Worm (Caenorhabditis elegans) whole organism, L1 larva: ENCODE measurements around the gene dpy-17.

Experiments
- C16A3.4 ChIP-seq: fragments of 150-350 bp; optimal IDR thresholded peaks from 2 replicates; lab custom pipeline; 2014; ENCODE audit warnings: missing biosample characterization, missing genetic modification characterization
- F16B12.6 ChIP-seq: fragments of 150-350 bp; optimal IDR thresholded peaks from 2 replicates; lab custom pipeline; 2014; ENCODE audit warnings: missing biosample characterization, missing genetic modification characterization
- alr-1 ChIP-seq: fragments of 200-800 bp; sonication (Bioruptor generic); optimal IDR thresholded peaks from 2 replicates; lab custom pipeline; 2018; ENCODE audit warnings: borderline replicate concordance, mild to moderate bottlenecking, missing genetic modification characterization, missing compliant biosample characterization
- aly-2 ChIP-seq: fragments of 150-350 bp; optimal IDR thresholded peaks from 2 replicates; lab custom pipeline; 2014; ENCODE audit warnings: missing biosample characterization, missing genetic modification characterization
- ceh-63 ChIP-seq: fragments of 200-800 bp; sonication (Bioruptor generic); optimal IDR thresholded peaks from 2 replicates; lab custom pipeline; 2018; ENCODE audit warnings: mild to moderate bottlenecking, missing genetic modification characterization, missing compliant biosample characterization
- ceh-8 ChIP-seq: fragments of 200-800 bp; sonication (Bioruptor generic); optimal IDR thresholded peaks from 2 replicates; lab custom pipeline; 2018; ENCODE audit warnings: mild to moderate bottlenecking, missing genetic modification characterization, moderate library complexity, missing compliant biosample characterization
- ceh-88 ChIP-seq: fragments of 200-800 bp; sonication (Bioruptor generic); IDR thresholded peaks from 2 replicates; pipeline ENCODE4 v1.3.6; 2022; ENCODE audit warnings: missing genetic modification characterization, missing compliant biosample characterization
- dpl-1 ChIP-seq, 3 experiments: fragments of 150-350 bp in 2 of 3; sonication (generic microtip) in 1 of 3; optimal IDR thresholded peaks; 2 replicates each; lab custom pipeline; 2014 to 2017; ENCODE audit warnings: missing biosample characterization in 3 of 3, missing genetic modification characterization in 3 of 3, missing genetic modification reagents in 3 of 3
- efl-1 ChIP-seq, 4 experiments: fragments of 150-350 bp; optimal IDR thresholded peaks in 3 of 4; peaks in 1 of 4; 1 replicate in 1 of 4; 2 replicates in 3 of 4; lab custom pipeline; 2014; ENCODE audit warnings: missing biosample characterization in 2 of 4, missing genetic modification characterization in 2 of 4, missing genetic modification reagents in 2 of 4
- egl-13 ChIP-seq: sonication (generic microtip); optimal IDR thresholded peaks from 2 replicates; lab custom pipeline; 2016; ENCODE audit warnings: missing genotype, missing genetic modification reagents, missing genetic modification characterization, missing compliant biosample characterization
- egl-27 ChIP-seq, 2 experiments: fragments of 150-350 bp in 1 of 2; sonication (generic microtip); optimal IDR thresholded peaks; 3 replicates each; lab custom pipeline; 2017 to 2018; ENCODE audit warnings: missing biosample characterization in 2 of 2, missing genetic modification characterization in 2 of 2, missing genetic modification reagents in 2 of 2
- elt-3 ChIP-seq, 6 experiments: fragments of 150-350 bp in 1 of 6; sonication (generic microtip); optimal IDR thresholded peaks; 2 replicates each; lab custom pipeline; 2017 to 2018; ENCODE audit warnings: missing biosample characterization in 6 of 6, missing genetic modification characterization in 6 of 6, inconsistent platforms in 1 of 6
- ets-5 ChIP-seq: fragments of 200-800 bp; sonication (Bioruptor generic); IDR thresholded peaks from 2 replicates; pipeline ENCODE4 v1.3.6; 2022; ENCODE audit warnings: missing genetic modification characterization, missing compliant biosample characterization
- fkh-4 ChIP-seq: sonication (generic microtip); optimal IDR thresholded peaks from 2 replicates; lab custom pipeline; 2016; ENCODE audit warnings: missing compliant biosample characterization, missing genetic modification characterization, borderline replicate concordance
- fkh-8 ChIP-seq: sonication (generic microtip); optimal IDR thresholded peaks from 2 replicates; lab custom pipeline; 2016; ENCODE audit warnings: mild to moderate bottlenecking, missing genetic modification characterization, missing compliant biosample characterization
- grh-1 ChIP-seq: fragments of 200-800 bp; sonication (Bioruptor generic); IDR thresholded peaks from 2 replicates; pipeline ENCODE4 v1.3.6; 2022; ENCODE audit warnings: missing genetic modification reagents, missing genetic modification characterization, missing compliant biosample characterization
- hlh-17 ChIP-seq: fragments of 200-800 bp; sonication (Bioruptor generic); optimal IDR thresholded peaks from 2 replicates; lab custom pipeline; 2018; ENCODE audit warnings: missing genetic modification characterization, mild to moderate bottlenecking, missing compliant biosample characterization, moderate library complexity, borderline replicate concordance
- hpl-2 ChIP-seq: fragments of 150-350 bp; optimal IDR thresholded peaks from 2 replicates; lab custom pipeline; 2014; ENCODE audit warnings: missing biosample characterization, missing genetic modification reagents, missing genetic modification characterization
- isw-1 ChIP-seq: fragments of 200-800 bp; sonication (Bioruptor generic); IDR thresholded peaks from 2 replicates; pipeline ENCODE4 v1.3.6; 2022; ENCODE audit warnings: missing genetic modification characterization, missing compliant biosample characterization
- jun-1 ChIP-seq: fragments of 150-350 bp; optimal IDR thresholded peaks from 2 replicates; lab custom pipeline; 2014; ENCODE audit warnings: missing biosample characterization, missing genetic modification reagents, missing genetic modification characterization
- lin-13 ChIP-seq: fragments of 150-350 bp; optimal IDR thresholded peaks from 2 replicates; lab custom pipeline; 2014; ENCODE audit warnings: missing biosample characterization, missing genetic modification reagents, missing genetic modification characterization
- lin-14 ChIP-seq: fragments of 200-800 bp; sonication (Bioruptor generic); optimal IDR thresholded peaks from 2 replicates; lab custom pipeline; 2018; ENCODE audit warnings: mild to moderate bottlenecking, missing genetic modification characterization, moderate library complexity, missing compliant biosample characterization
- lin-35 ChIP-seq, 2 experiments: fragments of 150-350 bp; optimal IDR thresholded peaks; 2 replicates each; lab custom pipeline; 2014; ENCODE audit warnings: missing biosample characterization in 2 of 2, missing genetic modification characterization in 2 of 2, missing genetic modification reagents in 2 of 2
- lin-39 ChIP-seq: fragments of 150-350 bp; optimal IDR thresholded peaks from 2 replicates; lab custom pipeline; 2014; ENCODE audit warnings: missing biosample characterization, missing genetic modification reagents, missing genetic modification characterization
- lir-3 ChIP-seq: sonication (generic microtip); optimal IDR thresholded peaks from 2 replicates; lab custom pipeline; 2016; ENCODE audit warnings: mild to moderate bottlenecking, missing genetic modification characterization, moderate library complexity, missing compliant biosample characterization; ENCODE audit not compliant: poor library complexity
- mab-9 ChIP-seq: fragments of 200-800 bp; sonication (Bioruptor generic); IDR thresholded peaks from 2 replicates; pipeline ENCODE4 v1.3.6; 2022; ENCODE audit warnings: missing genetic modification reagents, missing genetic modification characterization, missing compliant biosample characterization
- mdl-1 ChIP-seq, 2 experiments: fragments of 150-350 bp; optimal IDR thresholded peaks; 2 replicates each; lab custom pipeline; 2014 to 2017; ENCODE audit warnings: missing biosample characterization in 2 of 2, missing genetic modification characterization in 2 of 2, inconsistent platforms in 1 of 2
- mef-2 ChIP-seq: fragments of 150-350 bp; optimal IDR thresholded peaks from 2 replicates; lab custom pipeline; 2014; ENCODE audit warnings: missing biosample characterization, missing genetic modification characterization
- mep-1 ChIP-seq: fragments of 150-350 bp; optimal IDR thresholded peaks from 2 replicates; lab custom pipeline; 2014; ENCODE audit warnings: missing biosample characterization, missing genetic modification characterization
- nhr-11 ChIP-seq: fragments of 150-350 bp; optimal IDR thresholded peaks from 2 replicates; lab custom pipeline; 2014; ENCODE audit warnings: missing biosample characterization, missing genetic modification characterization
- nhr-12 ChIP-seq: sonication (generic microtip); optimal IDR thresholded peaks from 2 replicates; lab custom pipeline; 2017; ENCODE audit warnings: missing biosample characterization, missing genetic modification characterization
- nhr-19 ChIP-seq: fragments of 200-800 bp; sonication (Bioruptor generic); conservative IDR thresholded peaks from 2 replicates; pipeline ENCODE4 v1.3.6; 2022; ENCODE audit warnings: missing genetic modification characterization, missing compliant biosample characterization
- nhr-20 ChIP-seq: sonication (generic microtip); optimal IDR thresholded peaks from 2 replicates; lab custom pipeline; 2016; ENCODE audit warnings: mild to moderate bottlenecking, missing genetic modification characterization, missing compliant biosample characterization
- nhr-237 ChIP-seq: fragments of 150-350 bp; optimal IDR thresholded peaks from 2 replicates; lab custom pipeline; 2014; ENCODE audit warnings: missing biosample characterization, missing genetic modification characterization
- nhr-28 ChIP-seq: fragments of 150-350 bp; optimal IDR thresholded peaks from 2 replicates; lab custom pipeline; 2014; ENCODE audit warnings: missing biosample characterization, missing genetic modification characterization
- nhr-71 ChIP-seq: sonication (generic microtip); optimal IDR thresholded peaks from 2 replicates; lab custom pipeline; 2016; ENCODE audit warnings: mild to moderate bottlenecking, missing genetic modification characterization, moderate library complexity, missing compliant biosample characterization
- nhr-76 ChIP-seq: sonication (generic microtip); optimal IDR thresholded peaks from 2 replicates; lab custom pipeline; 2017; ENCODE audit warnings: missing biosample characterization, missing genetic modification characterization
- nhr-90 ChIP-seq: sonication (generic microtip); optimal IDR thresholded peaks from 2 replicates; lab custom pipeline; 2016; ENCODE audit warnings: mild to moderate bottlenecking, missing genetic modification characterization, missing compliant biosample characterization; ENCODE audit not compliant: poor library complexity
- pax-3 ChIP-seq: fragments of 200-800 bp; sonication (Bioruptor generic); optimal IDR thresholded peaks from 2 replicates; lab custom pipeline; 2018; ENCODE audit warnings: mild to moderate bottlenecking, missing genetic modification characterization, moderate library complexity, missing compliant biosample characterization
- pqm-1 ChIP-seq: sonication (generic microtip); optimal IDR thresholded peaks from 3 replicates; lab custom pipeline; 2017; ENCODE audit warnings: missing biosample characterization, missing genetic modification characterization
- rnt-1 ChIP-seq: sonication (generic microtip); optimal IDR thresholded peaks from 2 replicates; lab custom pipeline; 2016; ENCODE audit warnings: mild to moderate bottlenecking, missing genetic modification characterization, moderate library complexity, missing compliant biosample characterization
- skn-1 ChIP-seq: fragments of 150-350 bp; optimal IDR thresholded peaks from 2 replicates; lab custom pipeline; 2014; ENCODE audit warnings: missing biosample characterization, missing genetic modification characterization
- sup-37 ChIP-seq: fragments of 200-800 bp; sonication (Bioruptor generic); optimal IDR thresholded peaks from 2 replicates; lab custom pipeline; 2018; ENCODE audit warnings: mild to moderate bottlenecking, missing genetic modification characterization, missing compliant biosample characterization
- tlp-1 ChIP-seq: fragments of 150-350 bp; optimal IDR thresholded peaks from 2 replicates; lab custom pipeline; 2014; ENCODE audit warnings: missing biosample characterization, missing genetic modification characterization
- unc-130 ChIP-seq: fragments of 150-350 bp; optimal IDR thresholded peaks from 2 replicates; lab custom pipeline; 2017; ENCODE audit warnings: missing biosample characterization, missing genetic modification characterization, inconsistent platforms
- unc-62 ChIP-seq: fragments of 150-350 bp; optimal IDR thresholded peaks from 2 replicates; lab custom pipeline; 2014; ENCODE audit warnings: missing biosample characterization, missing genetic modification reagents, missing genetic modification characterization
- unc-86 ChIP-seq: sonication (generic microtip); optimal IDR thresholded peaks from 2 replicates; lab custom pipeline; 2016; ENCODE audit warnings: missing genetic modification characterization, missing compliant biosample characterization
- zag-1 ChIP-seq: fragments of 150-350 bp; optimal IDR thresholded peaks from 2 replicates; lab custom pipeline; 2014; ENCODE audit warnings: missing biosample characterization, missing genetic modification characterization
- zip-4 ChIP-seq: fragments of 200-800 bp; sonication (Bioruptor generic); optimal IDR thresholded peaks from 2 replicates; lab custom pipeline; 2018; ENCODE audit warnings: mild to moderate bottlenecking, missing genetic modification characterization, moderate library complexity, missing compliant biosample characterization
- ztf-11 ChIP-seq, 2 experiments: sonication (generic microtip); optimal IDR thresholded peaks; 2 replicates each; lab custom pipeline; 2016 to 2017; ENCODE audit warnings: missing genetic modification characterization in 2 of 2, missing biosample characterization in 1 of 2, missing compliant biosample characterization in 1 of 2

The dpy-17 gene

DNA sequence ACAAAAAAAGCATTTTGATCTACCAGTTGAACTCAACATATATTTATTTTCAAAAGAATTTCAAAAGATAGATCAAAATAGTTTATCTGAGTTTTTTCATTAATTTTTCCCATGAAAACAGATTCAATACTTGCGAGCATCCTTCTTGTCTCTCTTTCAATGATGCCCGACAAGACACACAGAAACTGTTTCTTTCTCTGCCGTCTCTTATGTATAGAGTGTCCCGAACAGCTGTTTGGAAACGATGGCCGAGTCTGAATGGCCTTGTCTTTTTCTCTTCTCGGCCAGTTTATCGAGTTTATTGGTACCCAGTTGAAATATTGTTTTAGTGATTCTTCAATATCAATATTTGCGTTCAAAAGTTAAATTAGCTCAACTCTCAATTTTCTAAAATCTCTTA is 1.6 kb downstream of the dpy-17 start (continued):
- no peak for TF ChIP-seq hlh-17 (GFP tag; lab: Kevin White, UChicago)
- TF ChIP-seq grh-1 (GFP tag; lab: Robert Waterston, UW): no peak
- no peak for TF ChIP-seq mef-2 (tag; lab: Kevin White, UChicago)
- TF ChIP-seq lir-3 (tag; lab: Kevin White, UChicago): peak; percentile 85
- TF ChIP-seq ztf-11 (tag; optimal IDR thresholded peaks at IDR 0.05; lab: Kevin White, UChicago): peak in 1 of 2 experiments; percentile 1
- peak; percentile 63 for TF ChIP-seq nhr-19
- no peak for TF ChIP-seq fkh-4
- TF ChIP-seq nhr-90 (tag; lab: Kevin White, UChicago): peak; percentile 57
- TF ChIP-seq ets-5 (GFP tag; lab: Robert Waterston, UW): no peak
- no peak for TF ChIP-seq nhr-11 (tag; lab: Kevin White, UChicago)
- no peak for TF ChIP-seq nhr-76 (tag; lab: Kevin White, UChicago)
- no peak for TF ChIP-seq elt-3 (tag; optimal IDR thresholded peaks at IDR 0.05; lab: Kevin White, UChicago)
- TF ChIP-seq ceh-88 (GFP tag; lab: Robert Waterston, UW): no peak
- TF ChIP-seq isw-1: peak; percentile 40; the same call in 1 of the 2 replicates
- no peak for TF ChIP-seq lin-39 (tag; lab: Kevin White, UChicago)
- TF ChIP-seq skn-1 (tag; lab: Kevin White, UChicago): no peak
- TF ChIP-seq efl-1 (optimal IDR thresholded peaks at IDR 0.05; lab: Kevin White, UChicago): peak; percentile 76 to 80
- TF ChIP-seq efl-1 (GFP tag; optimal IDR thresholded peaks at IDR 0.05 in 1 of 2; lab: Kevin White, UChicago): peak; percentile 71 to 94
- TF ChIP-seq fkh-8: peak; percentile 40
- TF ChIP-seq zag-1: no peak
- TF ChIP-seq ceh-8 (GFP tag; lab: Kevin White, UChicago): no peak
- no peak for TF ChIP-seq mab-9 (GFP tag; lab: Robert Waterston, UW)
- TF ChIP-seq egl-27 (tag; optimal IDR thresholded peaks at IDR 0.05; lab: Kevin White, UChicago): no peak
- TF ChIP-seq hpl-2 (GFP tag; lab: Kevin White, UChicago): no peak
- TF ChIP-seq pax-3 (tag; lab: Kevin White, UChicago): no peak
- TF ChIP-seq pqm-1 (tag; lab: Kevin White, UChicago): no peak
- TF ChIP-seq lin-14 (GFP tag; lab: Kevin White, UChicago): peak; percentile 90
- TF ChIP-seq aly-2 (tag; lab: Kevin White, UChicago): no peak
- no peak for TF ChIP-seq nhr-12 (tag; lab: Kevin White, UChicago)
- TF ChIP-seq rnt-1 (tag; lab: Kevin White, UChicago): peak; percentile 95
- TF ChIP-seq unc-62 (GFP tag; lab: Kevin White, UChicago): no peak
- no peak for TF ChIP-seq tlp-1 (tag; lab: Kevin White, UChicago)
- no peak for TF ChIP-seq nhr-28 (tag; lab: Kevin White, UChicago)
- no peak for TF ChIP-seq alr-1 (tag; lab: Kevin White, UChicago)
- TF ChIP-seq lin-13: peak; percentile 13
- peak; percentile 9 for TF ChIP-seq F16B12.6 (tag; lab: Kevin White, UChicago)
- peak; percentile 74 for TF ChIP-seq nhr-20
- no peak for TF ChIP-seq mdl-1 (tag; optimal IDR thresholded peaks at IDR 0.05; lab: Kevin White, UChicago)
- peak; percentile 65 to 66 for TF ChIP-seq lin-35 (GFP tag; optimal IDR thresholded peaks at IDR 0.05; lab: Kevin White, UChicago)
- TF ChIP-seq nhr-71 (tag; lab: Kevin White, UChicago): peak; percentile 86
- TF ChIP-seq egl-13 (tag; lab: Kevin White, UChicago): no peak
- TF ChIP-seq nhr-237: no peak

DNA sequence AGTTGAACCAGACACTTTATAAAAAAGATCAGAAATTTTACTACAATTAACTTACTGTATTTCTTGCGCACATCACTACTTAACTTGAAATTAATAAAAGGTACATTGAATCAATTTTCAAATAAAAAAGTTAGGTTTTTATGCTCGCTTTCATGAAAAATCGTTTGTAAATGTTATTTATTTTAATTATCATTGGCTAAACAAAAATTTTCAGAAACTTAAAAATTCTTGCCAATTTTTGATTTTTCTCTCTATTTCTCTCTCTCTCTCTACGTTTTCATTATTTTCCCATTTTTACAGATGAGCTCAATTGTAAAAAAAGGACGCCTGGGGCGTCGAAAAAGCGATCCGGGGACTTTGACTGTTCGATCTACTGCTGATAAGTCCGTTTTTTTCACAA is 2.3 kb downstream of the dpy-17 start, which contains the start of gene sax-2:
TSS of gene sax-2 (plus strand) at position 301 of the 400 bp plus-strand sequence.
- TF ChIP-seq C16A3.4: no peak
- TF ChIP-seq mep-1: no peak
- TF ChIP-seq nhr-11 (tag; lab: Kevin White, UChicago): no peak
- no peak for TF ChIP-seq sup-37 (GFP tag; lab: Kevin White, UChicago)
- no peak for TF ChIP-seq ztf-11 (tag; optimal IDR thresholded peaks at IDR 0.05; lab: Kevin White, UChicago)
- TF ChIP-seq dpl-1 (GFP tag; optimal IDR thresholded peaks at IDR 0.05; lab: Kevin White, UChicago): no peak
- TF ChIP-seq aly-2 (tag; lab: Kevin White, UChicago): no peak
- no peak for TF ChIP-seq efl-1 (optimal IDR thresholded peaks at IDR 0.05; lab: Kevin White, UChicago)
- no peak for TF ChIP-seq efl-1 (GFP tag; optimal IDR thresholded peaks at IDR 0.05 in 1 of 2; lab: Kevin White, UChicago)
- TF ChIP-seq ceh-63 (GFP tag; lab: Kevin White, UChicago): no peak
- TF ChIP-seq fkh-8: no peak
- no peak for TF ChIP-seq isw-1
- TF ChIP-seq zip-4 (GFP tag; lab: Kevin White, UChicago): no peak
- TF ChIP-seq unc-130: no peak
- no peak for TF ChIP-seq ets-5 (GFP tag; lab: Robert Waterston, UW)
- no peak for TF ChIP-seq ceh-8 (GFP tag; lab: Kevin White, UChicago)
- TF ChIP-seq lin-35 (GFP tag; optimal IDR thresholded peaks at IDR 0.05; lab: Kevin White, UChicago): no peak
- no peak for TF ChIP-seq unc-86
- no peak for TF ChIP-seq jun-1
- TF ChIP-seq, all 84 proteins: peak for 0
